Worm (Caenorhabditis elegans) whole organism, L4 larva: Measurements from ENCODE around the gene C09G9.5.

ENCODE experiments used
- D1046.2 ChIP-seq: fragments of 200-800 bp; sonication (Bioruptor generic); IDR thresholded peaks from 2 replicates; pipeline ENCODE4 v1.3.6; 2022; ENCODE audit warnings: missing genetic modification characterization, missing compliant biosample characterization
- F26F4.8 ChIP-seq: fragments of 200-800 bp; sonication (Bioruptor generic); conservative IDR thresholded peaks from 2 replicates; pipeline ENCODE4 v1.3.6; 2022; ENCODE audit warnings: missing genetic modification characterization, missing compliant biosample characterization
- F44E2.7 ChIP-seq: fragments of 200-800 bp; sonication (Bioruptor generic); IDR thresholded peaks from 2 replicates; pipeline ENCODE4 v2.1.2; 2022; ENCODE audit warnings: missing genetic modification characterization, missing compliant biosample characterization
- T20F7.1 ChIP-seq: fragments of 200-800 bp; sonication (Bioruptor generic); optimal IDR thresholded peaks from 2 replicates; lab custom pipeline; 2018; ENCODE audit warnings: mild to moderate bottlenecking, missing genetic modification characterization, missing compliant biosample characterization
- Y105C5A.15 ChIP-seq: fragments of 200-800 bp; sonication (Bioruptor generic); IDR thresholded peaks from 2 replicates; pipeline ENCODE4 v1.3.6; 2022; ENCODE audit warnings: missing genetic modification characterization, missing compliant biosample characterization
- Y48G9A.11 ChIP-seq: fragments of 200-800 bp; sonication (Bioruptor generic); IDR thresholded peaks from 2 replicates; pipeline ENCODE4 v1.3.6; 2022; ENCODE audit warnings: missing genetic modification reagents, missing genetic modification characterization, missing compliant biosample characterization
- attf-4 ChIP-seq: sonication (generic microtip); optimal IDR thresholded peaks from 3 replicates; lab custom pipeline; 2017; ENCODE audit warnings: missing biosample characterization, missing genetic modification characterization
- ceh-20 ChIP-seq: fragments of 200-800 bp; sonication (Bioruptor generic); IDR thresholded peaks from 2 replicates; pipeline ENCODE4 v1.3.6; 2022; ENCODE audit warnings: missing genetic modification reagents, missing genetic modification characterization, missing compliant biosample characterization
- ceh-28 ChIP-seq: fragments of 150-350 bp; optimal IDR thresholded peaks from 2 replicates; lab custom pipeline; 2014; ENCODE audit warnings: missing biosample characterization, missing genetic modification reagents, missing genetic modification characterization
- ceh-44 ChIP-seq: fragments of 200-800 bp; sonication (Bioruptor generic); IDR thresholded peaks from 2 replicates; pipeline ENCODE4 v1.3.6; 2022; ENCODE audit warnings: missing genetic modification reagents, missing genetic modification characterization, missing compliant biosample characterization
- ceh-62 ChIP-seq: sonication (generic microtip); optimal IDR thresholded peaks from 2 replicates; lab custom pipeline; 2017; ENCODE audit warnings: missing biosample characterization, missing genetic modification characterization
- ceh-82 ChIP-seq: sonication (generic microtip); optimal IDR thresholded peaks from 2 replicates; lab custom pipeline; 2017; ENCODE audit warnings: missing biosample characterization, missing genetic modification characterization
- ctbp-1 ChIP-seq: fragments of 200-800 bp; sonication (Bioruptor generic); IDR thresholded peaks from 2 replicates; pipeline ENCODE4 v1.3.6; 2022; ENCODE audit warnings: missing genetic modification reagents, missing genetic modification characterization, missing compliant biosample characterization
- daf-8 ChIP-seq: fragments of 200-800 bp; sonication (Bioruptor generic); IDR thresholded peaks from 2 replicates; pipeline ENCODE4 v1.3.6; 2022; ENCODE audit warnings: missing genetic modification characterization, missing compliant biosample characterization
- dpl-1 ChIP-seq: fragments of 150-350 bp; optimal IDR thresholded peaks from 2 replicates; lab custom pipeline; 2014; ENCODE audit warnings: missing biosample characterization, missing genetic modification reagents, missing genetic modification characterization
- dve-1 ChIP-seq: sonication (generic microtip); optimal IDR thresholded peaks from 2 replicates; lab custom pipeline; 2017; ENCODE audit warnings: antibody characterized with exemption, mild to moderate bottlenecking, missing genetic modification characterization, missing compliant biosample characterization; ENCODE audit not compliant: insufficient read depth
- egl-43 ChIP-seq: fragments of 200-800 bp; sonication (Bioruptor generic); IDR thresholded peaks from 2 replicates; pipeline ENCODE4 v1.3.6; 2022; ENCODE audit warnings: missing genetic modification reagents, missing genetic modification characterization, missing compliant biosample characterization
- fkh-10 ChIP-seq: fragments of 150-350 bp; optimal IDR thresholded peaks from 2 replicates; lab custom pipeline; 2014; ENCODE audit warnings: missing biosample characterization, missing genetic modification reagents, missing genetic modification characterization
- fos-1 ChIP-seq: fragments of 150-350 bp; optimal IDR thresholded peaks from 2 replicates; lab custom pipeline; 2014; ENCODE audit warnings: missing biosample characterization, missing genetic modification characterization
- hlh-11 ChIP-seq: fragments of 200-800 bp; sonication (Bioruptor generic); optimal IDR thresholded peaks from 2 replicates; lab custom pipeline; 2018; ENCODE audit warnings: mild to moderate bottlenecking, missing genetic modification characterization, missing compliant biosample characterization
- hlh-30 ChIP-seq: sonication (generic microtip); optimal IDR thresholded peaks from 2 replicates; lab custom pipeline; 2017; ENCODE audit warnings: antibody characterized with exemption, mild to moderate bottlenecking, missing genetic modification characterization, missing compliant biosample characterization; ENCODE audit not compliant: insufficient read depth
- jun-1 ChIP-seq: fragments of 150-350 bp; optimal IDR thresholded peaks from 2 replicates; lab custom pipeline; 2014; ENCODE audit warnings: missing biosample characterization, missing genetic modification reagents, missing genetic modification characterization
- lim-7 ChIP-seq: fragments of 200-800 bp; sonication (Bioruptor generic); IDR thresholded peaks from 2 replicates; pipeline ENCODE4 v1.3.6; 2022; ENCODE audit warnings: missing genetic modification characterization, missing compliant biosample characterization
- lin-1 ChIP-seq: fragments of 200-800 bp; sonication (Bioruptor generic); IDR thresholded peaks from 2 replicates; pipeline ENCODE4 v1.3.6; 2022; ENCODE audit warnings: missing genetic modification reagents, missing genetic modification characterization, missing compliant biosample characterization
- lin-38 ChIP-seq: fragments of 200-800 bp; sonication (Bioruptor generic); IDR thresholded peaks from 2 replicates; pipeline ENCODE4 v1.3.6; 2022; ENCODE audit warnings: missing genetic modification reagents, missing genetic modification characterization, missing compliant biosample characterization
- lin-39 ChIP-seq: fragments of 150-350 bp; optimal IDR thresholded peaks from 2 replicates; lab custom pipeline; 2014; ENCODE audit warnings: missing biosample characterization, missing genetic modification reagents, missing genetic modification characterization
- mdl-1 ChIP-seq, 2 experiments: fragments of 150-350 bp in 1 of 2; sonication (generic microtip) in 1 of 2; optimal IDR thresholded peaks; 2 replicates each; lab custom pipeline; 2014 to 2017; ENCODE audit warnings: missing biosample characterization in 2 of 2, missing genetic modification characterization in 2 of 2
- mep-1 ChIP-seq: fragments of 150-350 bp; sonication (generic microtip); optimal IDR thresholded peaks from 3 replicates; lab custom pipeline; 2014; ENCODE audit warnings: missing biosample characterization, missing genetic modification characterization
- mes-2 ChIP-seq: sonication (generic microtip); optimal IDR thresholded peaks from 2 replicates; lab custom pipeline; 2016; ENCODE audit warnings: missing genotype, mild to moderate bottlenecking, missing genetic modification characterization, missing compliant biosample characterization; ENCODE audit not compliant: poor library complexity, severe bottlenecking
- mxl-3 ChIP-seq: fragments of 200-800 bp; sonication (Bioruptor generic); optimal IDR thresholded peaks from 2 replicates; lab custom pipeline; 2018; ENCODE audit warnings: mild to moderate bottlenecking, missing genetic modification characterization, missing compliant biosample characterization
- nhr-102 ChIP-seq: sonication (generic microtip); optimal IDR thresholded peaks from 2 replicates; lab custom pipeline; 2016; ENCODE audit warnings: mild to moderate bottlenecking, missing genetic modification characterization, moderate library complexity, missing compliant biosample characterization
- nhr-11 ChIP-seq: fragments of 150-350 bp; optimal IDR thresholded peaks from 2 replicates; lab custom pipeline; 2014; ENCODE audit warnings: missing biosample characterization, missing genetic modification characterization
- nhr-237 ChIP-seq: sonication (generic microtip); optimal IDR thresholded peaks from 2 replicates; lab custom pipeline; 2017; ENCODE audit warnings: missing biosample characterization, missing genetic modification characterization
- nhr-28 ChIP-seq: fragments of 150-350 bp; optimal IDR thresholded peaks from 2 replicates; lab custom pipeline; 2014; ENCODE audit warnings: missing biosample characterization, missing genetic modification characterization
- nhr-48 ChIP-seq: sonication (generic microtip); optimal IDR thresholded peaks from 2 replicates; lab custom pipeline; 2016; ENCODE audit warnings: mild to moderate bottlenecking, missing genetic modification characterization, missing compliant biosample characterization
- nhr-6 ChIP-seq: fragments of 150-350 bp; optimal IDR thresholded peaks from 2 replicates; lab custom pipeline; 2014; ENCODE audit warnings: missing biosample characterization, missing genetic modification characterization
- rbr-2 ChIP-seq: sonication (generic microtip); optimal IDR thresholded peaks from 2 replicates; lab custom pipeline; 2016; ENCODE audit warnings: missing genotype, missing genetic modification characterization, missing compliant biosample characterization
- snpc-1.2 ChIP-seq: fragments of 200-800 bp; sonication (Bioruptor generic); IDR thresholded peaks from 2 replicates; pipeline ENCODE4 v1.3.6; 2022; ENCODE audit warnings: missing genetic modification reagents, missing genetic modification characterization, missing compliant biosample characterization
- snpc-4 ChIP-seq: fragments of 150-350 bp; optimal IDR thresholded peaks from 2 replicates; lab custom pipeline; 2014; ENCODE audit warnings: missing biosample characterization, missing genetic modification characterization
- spr-1 ChIP-seq: sonication (generic microtip); optimal IDR thresholded peaks from 2 replicates; lab custom pipeline; 2016; ENCODE audit warnings: mild to moderate bottlenecking, missing genetic modification characterization, missing compliant biosample characterization
- spr-3 ChIP-seq: fragments of 200-800 bp; sonication (Bioruptor generic); optimal IDR thresholded peaks from 2 replicates; lab custom pipeline; 2018; ENCODE audit warnings: mild to moderate bottlenecking, missing genetic modification characterization, missing compliant biosample characterization
- unc-62 ChIP-seq, 3 experiments: fragments of 150-350 bp in 1 of 3; sonication (generic microtip); optimal IDR thresholded peaks in 2 of 3; peaks in 1 of 3; 1 replicate in 1 of 3; 2 replicates in 2 of 3; lab custom pipeline; 2014 to 2017; ENCODE audit warnings: missing biosample characterization in 3 of 3, missing genetic modification characterization in 3 of 3, missing genetic modification reagents in 3 of 3, missing genotype in 1 of 3
- vab-7 ChIP-seq: fragments of 200-800 bp; sonication (Bioruptor generic); IDR thresholded peaks from 2 replicates; pipeline ENCODE4 v1.3.6; 2022; ENCODE audit warnings: missing genetic modification reagents, missing genetic modification characterization, missing compliant biosample characterization
- zag-1 ChIP-seq: fragments of 150-350 bp; optimal IDR thresholded peaks from 2 replicates; lab custom pipeline; 2014; ENCODE audit warnings: missing biosample characterization, missing genetic modification characterization
- zfp-2 ChIP-seq: sonication (generic microtip); optimal IDR thresholded peaks from 2 replicates; lab custom pipeline; 2016; ENCODE audit warnings: mild to moderate bottlenecking, missing genetic modification characterization, missing compliant biosample characterization
- ztf-11 ChIP-seq: fragments of 150-350 bp; optimal IDR thresholded peaks from 2 replicates; lab custom pipeline; 2014; ENCODE audit warnings: missing biosample characterization, missing genetic modification characterization
- ztf-7 ChIP-seq: fragments of 150-350 bp; optimal IDR thresholded peaks from 2 replicates; lab custom pipeline; 2014; ENCODE audit warnings: missing biosample characterization, missing genetic modification characterization

C09G9.5 gene

ce11 chrIV:8869624-8870023, 16.7 kb upstream of the C09G9.5 start, which contains the start of gene npp-23:
Gene npp-23 (minus strand): TSS chrIV:8869679.
- TF ChIP-seq ceh-28 (no peak), mes-2 (tag; lab: Kevin White, UChicago) (peak; percentile 62), ztf-11 (tag; lab: Kevin White, UChicago) (no peak), nhr-48 (tag; lab: Kevin White, UChicago) (no peak), mdl-1 (tag; optimal IDR thresholded peaks at IDR 0.05; lab: Kevin White, UChicago) (peak in 1 of 2 experiments; percentile 4), nhr-6 (tag; lab: Kevin White, UChicago) (no peak), lim-7 (GFP tag; lab: Robert Waterston, UW) (no peak), snpc-1.2 (GFP tag; lab: Robert Waterston, UW) (no peak), hlh-30 (tag; lab: Kevin White, UChicago) (peak; percentile 46), snpc-4 (no peak), spr-1 (tag; lab: Kevin White, UChicago) (no peak), hlh-11 (tag; lab: Kevin White, UChicago) (no peak), F26F4.8 (GFP tag; lab: Robert Waterston, UW) (no peak), dve-1 (tag; lab: Kevin White, UChicago) (no peak), ceh-62 (no peak), Y48G9A.11 (GFP tag; lab: Robert Waterston, UW) (peak; percentile 89), mxl-3 (GFP tag; lab: Kevin White, UChicago) (no peak), D1046.2 (GFP tag; lab: Robert Waterston, UW) (no peak), mep-1 (tag; lab: Kevin White, UChicago) (no peak), fos-1 (no peak), T20F7.1 (peak; percentile 96), daf-8 (GFP tag; lab: Robert Waterston, UW) (no peak), dpl-1 (peak; percentile 95), F44E2.7 (GFP tag; lab: Robert Waterston, UW) (no peak), nhr-11 (no peak), zfp-2 (tag; lab: Kevin White, UChicago) (no peak), zag-1 (tag; lab: Kevin White, UChicago) (no peak), unc-62 (GFP tag; optimal IDR thresholded peaks at IDR 0.05 in 1 of 2; lab: Kevin White, UChicago) (no peak), unc-62 (tag; optimal IDR thresholded peaks at IDR 0.05; lab: Kevin White, UChicago) (no peak), nhr-237 (no peak), ceh-20 (GFP tag; lab: Robert Waterston, UW) (no peak), egl-43 (GFP tag; lab: Robert Waterston, UW) (no peak)
- TF ChIP-seq, all 104 proteins: peak for 6

- TF ChIP-seq lin-39 (tag; lab: Kevin White, UChicago) = no peak
- no peak for TF ChIP-seq ceh-82 (tag; lab: Kevin White, UChicago)
- no peak for TF ChIP-seq mxl-3 (GFP tag; lab: Kevin White, UChicago)
Observed at ce11 chrIV:8872958-8873357, 13.4 kb upstream of the C09G9.5 start, which contains the start of gene C09G9.3. Gene C09G9.3 (minus strand): TSS chrIV:8873058.

ce11 chrIV:8873847-8874246, 12.5 kb upstream of the C09G9.5 start, which contains the start of gene hdl-2:
Gene hdl-2 (plus strand): TSS chrIV:8874147.
- TF ChIP-seq ztf-7 (tag; lab: Kevin White, UChicago) (no peak), unc-62 (GFP tag; optimal IDR thresholded peaks at IDR 0.05 in 1 of 2; lab: Kevin White, UChicago) (peak in 1 of 2 experiments; percentile 23), unc-62 (tag; optimal IDR thresholded peaks at IDR 0.05; lab: Kevin White, UChicago) (no peak), lin-38 (GFP tag; lab: Robert Waterston, UW) (no peak), fkh-10 (GFP tag; lab: Kevin White, UChicago) (no peak)

- no peak for TF ChIP-seq lin-1
- TF ChIP-seq jun-1 = no peak
- TF ChIP-seq attf-4 (tag; lab: Kevin White, UChicago) = no peak
- no peak for TF ChIP-seq nhr-28 (tag; lab: Kevin White, UChicago)
- no peak for TF ChIP-seq nhr-6 (tag; lab: Kevin White, UChicago)
- no peak for TF ChIP-seq rbr-2 (tag; lab: Kevin White, UChicago)
- no peak for TF ChIP-seq ceh-44 (GFP tag; lab: Robert Waterston, UW)
- TF ChIP-seq spr-3 (GFP tag; lab: Kevin White, UChicago) = no peak
- no peak for TF ChIP-seq mes-2 (tag; lab: Kevin White, UChicago)
- TF ChIP-seq egl-43 (GFP tag; lab: Robert Waterston, UW) = no peak
- TF ChIP-seq vab-7 (GFP tag; lab: Robert Waterston, UW) = no peak
- TF ChIP-seq ctbp-1 (GFP tag; lab: Robert Waterston, UW) = no peak
- TF ChIP-seq F26F4.8 (GFP tag; lab: Robert Waterston, UW) = no peak
- TF ChIP-seq Y105C5A.15 (GFP tag; lab: Robert Waterston, UW) = no peak
- no peak for TF ChIP-seq nhr-102 (tag; lab: Kevin White, UChicago)
- TF ChIP-seq fos-1 = no peak
- no peak for TF ChIP-seq snpc-4
Observed at ce11 chrIV:8879810-8880209, 6.5 kb upstream of the C09G9.5 start, which contains the start of gene npax-4. Gene npax-4 (minus strand): TSS chrIV:8879910.
